Fruit fly (Drosophila melanogaster): Measurements from ENCODE around the gene Or67c.

DNA sequence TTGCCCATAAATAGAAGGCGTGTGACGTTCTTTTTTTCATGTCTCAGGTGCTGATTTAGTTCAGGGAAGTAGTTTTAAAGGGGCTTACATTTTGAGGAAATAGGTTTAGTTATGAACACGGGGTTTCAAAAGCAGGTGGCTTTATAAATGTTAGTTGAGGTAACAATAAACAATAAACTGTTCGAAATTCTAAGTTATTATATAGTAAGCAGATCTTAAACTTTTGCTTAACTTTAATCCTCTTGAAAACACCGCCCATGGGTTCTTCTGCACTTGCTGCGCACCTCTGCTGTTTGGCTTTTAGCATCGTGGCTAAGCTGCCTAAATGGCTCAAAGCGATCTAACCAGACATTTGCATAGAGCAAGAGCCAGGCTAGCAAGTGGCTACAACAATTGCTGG, 14.0 kb downstream of the Or67c start:
- TF ChIP-seq usp (GFP tag; optimal IDR thresholded peaks at IDR 0.05) (no peak), CG8478 (optimal IDR thresholded peaks at IDR 0.05) (no peak)
